Worm (Caenorhabditis elegans): Measurements from ENCODE around the gene lex-1.

DNA sequence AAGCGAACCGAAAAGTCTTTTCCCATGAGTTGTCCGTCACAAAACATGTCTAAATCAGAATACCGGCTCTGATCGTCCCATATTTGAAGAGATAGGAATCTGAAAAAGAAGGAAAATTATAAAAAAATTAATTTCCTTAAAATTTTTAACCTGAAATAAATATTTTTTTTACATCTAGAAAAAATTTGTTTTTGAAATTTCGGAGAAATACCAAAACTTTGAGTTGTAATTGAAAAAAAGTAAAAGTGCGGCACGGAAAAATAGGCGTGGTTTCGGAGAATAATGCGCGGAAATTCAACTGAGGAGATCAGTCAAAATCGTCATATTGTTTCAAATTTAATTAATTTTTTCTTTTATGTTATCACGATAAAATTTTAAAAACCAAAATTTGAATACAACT, 10.3 kb downstream of the lex-1 start, which contains the start of gene F11A10.6:
- TF ChIP-seq tab-1 (GFP tag; IDR thresholded peaks at IDR 0.05) (no peak), ztf-23 (GFP tag; IDR thresholded peaks at IDR 0.05) (no peak), cog-1 (tag; optimal IDR thresholded peaks at IDR 0.05) (no peak)

Measured in whole organism, midembryonic.